Worm (Caenorhabditis elegans) whole organism, mixed stage, embryonic: ENCODE data around the gene rpt-3.

Experiments used
- elt-1 ChIP-seq: sonication (generic microtip); optimal IDR thresholded peaks from 2 replicates; lab custom pipeline; 2017; ENCODE audit warnings: missing genetic modification characterization, mild to moderate bottlenecking, missing compliant biosample characterization, antibody characterized with exemption, moderate library complexity, borderline replicate concordance; ENCODE audit not compliant: insufficient read depth
- nhr-237 ChIP-seq: fragments of 150-350 bp; optimal IDR thresholded peaks from 2 replicates; lab custom pipeline; 2014; ENCODE audit warnings: missing biosample characterization, missing genetic modification characterization
- pha-4 ChIP-seq: fragments of 150-350 bp; optimal IDR thresholded peaks from 2 replicates; lab custom pipeline; 2018; ENCODE audit warnings: missing biosample characterization, missing genetic modification reagents, missing genetic modification characterization
- ztf-11 ChIP-seq: fragments of 150-350 bp; optimal IDR thresholded peaks from 2 replicates; lab custom pipeline; 2014; ENCODE audit warnings: missing biosample characterization, missing genetic modification characterization

DNA sequence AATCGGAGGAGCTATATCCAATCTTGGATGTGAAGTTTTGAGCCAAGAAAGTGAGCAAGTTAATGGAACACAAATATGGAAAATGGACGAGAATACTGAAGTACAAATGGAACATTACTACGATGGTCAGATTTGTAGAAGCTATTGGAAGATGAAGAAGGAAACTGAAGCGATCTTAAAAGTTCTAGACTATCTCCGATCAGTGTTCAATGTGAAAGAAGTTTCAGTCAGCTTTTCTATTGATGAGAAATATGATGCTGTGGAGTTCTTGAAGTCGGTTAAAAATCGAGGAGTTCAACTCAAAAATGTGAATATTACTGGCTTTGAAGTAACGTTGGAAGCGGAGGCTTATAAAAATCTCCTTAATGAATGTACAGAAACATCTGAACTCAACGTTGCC, 9.5 kb downstream of the rpt-3 start:
- TF ChIP-seq ztf-11 (no peak), pha-4 (no peak), elt-1 (no peak), nhr-237 (tag; lab: Kevin White, UChicago) (no peak)
